Worm (Caenorhabditis elegans): ENCODE measurements around the gene ivph-3.
A peak's percentile ranks its signal among the peaks of the same experiment; 100 is the strongest.

ivph-3 gene

ce11 chrIV:3029882-3030281 lies 23.6 kb upstream of the ivph-3 start (continued):
- TF ChIP-seq elt-1 (tag; optimal IDR thresholded peaks at IDR 0.05) (no peak), egl-27 (tag; optimal IDR thresholded peaks at IDR 0.05) (no peak), sea-2 (GFP tag; optimal IDR thresholded peaks at IDR 0.05) (no peak), nfya-1 (tag; optimal IDR thresholded peaks at IDR 0.05; ENCODE audit: insufficient read depth) (peak; percentile 15), lin-39 (tag; optimal IDR thresholded peaks at IDR 0.05) (peak; percentile 56)

- TF ChIP-seq elt-2 (tag; optimal IDR thresholded peaks at IDR 0.05): no peak
Observed at ce11 chrIV:3032020-3032419, 21.5 kb upstream of the ivph-3 start.

DNA sequence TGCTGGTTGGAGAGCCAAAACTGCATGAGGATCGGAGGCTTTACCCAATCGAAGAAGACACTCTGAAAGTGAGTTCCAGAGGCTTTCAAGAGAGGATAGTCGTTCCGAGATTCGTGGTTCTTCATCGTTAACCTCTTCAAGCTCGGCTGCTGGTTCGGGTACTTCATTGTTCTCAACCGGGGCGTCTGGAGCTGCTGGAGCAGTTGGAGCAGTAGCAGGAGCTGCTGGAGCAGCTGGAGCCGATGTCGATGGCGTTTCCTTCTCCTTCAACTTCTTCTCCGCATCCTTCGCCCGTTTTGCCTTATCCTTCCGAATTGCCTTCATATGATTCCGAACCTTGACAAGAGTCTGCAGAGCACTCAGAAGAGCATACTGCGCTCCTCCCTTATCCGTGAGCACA lies 18.2 kb upstream of the ivph-3 start:
- TF ChIP-seq nhr-23 (tag; optimal IDR thresholded peaks at IDR 0.05) (no peak), lin-39 (tag; optimal IDR thresholded peaks at IDR 0.05) (no peak), lin-15B (tag; optimal IDR thresholded peaks at IDR 0.05) (no peak), sea-2 (GFP tag; optimal IDR thresholded peaks at IDR 0.05) (no peak), egl-27 (tag; optimal IDR thresholded peaks at IDR 0.05) (no peak), aly-2 (tag; optimal IDR thresholded peaks at IDR 0.05) (no peak), nfya-1 (tag; optimal IDR thresholded peaks at IDR 0.05; ENCODE audit: insufficient read depth) (no peak), ceh-16 (tag; optimal IDR thresholded peaks at IDR 0.05) (no peak), elt-2 (tag; optimal IDR thresholded peaks at IDR 0.05) (no peak), R02D3.7 (tag; optimal IDR thresholded peaks at IDR 0.05) (no peak), snpc-4 (tag; optimal IDR thresholded peaks at IDR 0.05) (no peak), ceh-82 (tag; optimal IDR thresholded peaks at IDR 0.05) (no peak), zag-1 (tag; optimal IDR thresholded peaks at IDR 0.05) (no peak), skn-1 (tag; optimal IDR thresholded peaks at IDR 0.05) (no peak), pha-4 (tag; optimal IDR thresholded peaks at IDR 0.05) (no peak), lsy-12 (tag; optimal IDR thresholded peaks at IDR 0.05) (no peak), fkh-10 (GFP tag; optimal IDR thresholded peaks at IDR 0.05) (no peak), ztf-4 (tag; optimal IDR thresholded peaks at IDR 0.05) (no peak), nhr-77 (tag; optimal IDR thresholded peaks at IDR 0.05) (no peak), ceh-9 (tag; optimal IDR thresholded peaks at IDR 0.05) (no peak)

- no peak for TF ChIP-seq nhr-76 (tag; optimal IDR thresholded peaks at IDR 0.05)
- no peak for TF ChIP-seq jun-1 (tag; optimal IDR thresholded peaks at IDR 0.05)
- no peak for TF ChIP-seq elt-2 (tag; optimal IDR thresholded peaks at IDR 0.05)
- no peak for TF ChIP-seq R02D3.7 (tag; optimal IDR thresholded peaks at IDR 0.05)
- TF ChIP-seq nhr-23 (tag; optimal IDR thresholded peaks at IDR 0.05): no peak
- no peak for TF ChIP-seq ceh-28 (tag; optimal IDR thresholded peaks at IDR 0.05)
- TF ChIP-seq sea-2 (GFP tag; optimal IDR thresholded peaks at IDR 0.05): no peak
- TF ChIP-seq nhr-67 (tag; optimal IDR thresholded peaks at IDR 0.05): no peak
- no peak for TF ChIP-seq pha-4 (tag; optimal IDR thresholded peaks at IDR 0.05)
- no peak for TF ChIP-seq tbx-2 (tag; optimal IDR thresholded peaks at IDR 0.05)
- TF ChIP-seq unc-62 (GFP tag; optimal IDR thresholded peaks at IDR 0.05): no peak
- TF ChIP-seq ZK546.5 (tag; optimal IDR thresholded peaks at IDR 0.05): no peak
- TF ChIP-seq snpc-4 (tag; optimal IDR thresholded peaks at IDR 0.05): no peak
- no peak for TF ChIP-seq mml-1 (tag; optimal IDR thresholded peaks at IDR 0.05)
- no peak for TF ChIP-seq egl-5 (tag; optimal IDR thresholded peaks at IDR 0.05)
Observed at ce11 chrIV:3037932-3038331, 15.6 kb upstream of the ivph-3 start.

ce11 chrIV:3038740-3039139 lies 14.8 kb upstream of the ivph-3 start:
- no peak for TF ChIP-seq nhr-12 (tag; optimal IDR thresholded peaks at IDR 0.05)
- TF ChIP-seq elt-1 (tag; optimal IDR thresholded peaks at IDR 0.05): no peak
- TF ChIP-seq nhr-28 (tag; optimal IDR thresholded peaks at IDR 0.05): no peak
- no peak for TF ChIP-seq snpc-4 (tag; optimal IDR thresholded peaks at IDR 0.05)
- no peak for TF ChIP-seq nhr-11 (tag; optimal IDR thresholded peaks at IDR 0.05)
- no peak for TF ChIP-seq R02D3.7 (tag; optimal IDR thresholded peaks at IDR 0.05)

DNA sequence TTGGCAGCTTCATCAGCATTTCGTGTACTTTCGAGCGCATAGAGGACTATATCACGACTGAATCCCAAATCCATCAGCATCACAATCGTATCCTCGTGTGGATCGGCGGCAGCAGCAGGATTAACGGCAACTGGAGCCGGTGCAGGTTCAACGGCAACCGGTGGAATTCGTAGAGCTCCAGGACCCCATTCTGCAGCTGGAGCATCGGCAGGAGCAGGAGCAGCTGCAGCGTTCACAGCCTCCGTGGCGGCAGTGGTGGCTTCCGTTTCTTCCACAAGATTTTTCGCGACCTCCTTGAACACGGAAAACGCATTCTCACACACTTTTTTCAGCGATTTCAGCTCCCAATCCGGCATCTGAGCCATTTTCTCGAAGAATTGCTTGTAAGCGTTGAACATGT lies 9.4 kb upstream of the ivph-3 start:
- TF ChIP-seq lin-39 (tag; optimal IDR thresholded peaks at IDR 0.05): no peak
- no peak for TF ChIP-seq pqm-1 (tag; optimal IDR thresholded peaks at IDR 0.05)
- TF ChIP-seq fkh-10 (GFP tag; optimal IDR thresholded peaks at IDR 0.05): no peak
- TF ChIP-seq lsy-12 (tag; optimal IDR thresholded peaks at IDR 0.05): no peak
- no peak for TF ChIP-seq nhr-23 (tag; optimal IDR thresholded peaks at IDR 0.05)
- no peak for TF ChIP-seq zag-1 (tag; optimal IDR thresholded peaks at IDR 0.05)
- no peak for TF ChIP-seq nhr-76 (tag; optimal IDR thresholded peaks at IDR 0.05)
- no peak for TF ChIP-seq elt-1 (tag; optimal IDR thresholded peaks at IDR 0.05)
- TF ChIP-seq nhr-25 (tag; optimal IDR thresholded peaks at IDR 0.05): no peak
- no peak for TF ChIP-seq snpc-4 (tag; optimal IDR thresholded peaks at IDR 0.05)
- TF ChIP-seq ama-1 (optimal IDR thresholded peaks at IDR 0.05): no peak
- no peak for TF ChIP-seq ztf-4 (tag; optimal IDR thresholded peaks at IDR 0.05)
- no peak for TF ChIP-seq egl-5 (tag; optimal IDR thresholded peaks at IDR 0.05)
- no peak for TF ChIP-seq elt-2 (tag; optimal IDR thresholded peaks at IDR 0.05)

Data from whole organism, L3 larva.